Fruit fly (Drosophila melanogaster) whole organism, embryonic: ENCODE measurements around the gene KFase.

Experiments
- BtbVII ChIP-seq: fragments of 200-800 bp; sonication (Bioruptor generic); optimal IDR thresholded peaks from 3 replicates; lab custom pipeline; 2017; ENCODE audit warnings: missing biosample characterization, mild to moderate bottlenecking, missing genetic modification characterization
- CG10274 ChIP-seq: fragments of 200-800 bp; sonication (Bioruptor generic); optimal IDR thresholded peaks from 3 replicates; lab custom pipeline; 2017; ENCODE audit warnings: missing biosample characterization, mild to moderate bottlenecking, missing genetic modification characterization
- CG10565 ChIP-seq: fragments of 200-800 bp; sonication (Bioruptor generic); optimal IDR thresholded peaks from 3 replicates; lab custom pipeline; 2016; ENCODE audit warnings: missing biosample characterization, mild to moderate bottlenecking, missing genetic modification characterization
- CG12391 ChIP-seq: fragments of 200-800 bp; sonication (Bioruptor generic); optimal IDR thresholded peaks from 3 replicates; lab custom pipeline; 2018; ENCODE audit warnings: missing biosample characterization, mild to moderate bottlenecking, missing genetic modification characterization, moderate library complexity
- CG12769 ChIP-seq: fragments of 200-800 bp; sonication (Bioruptor generic); optimal IDR thresholded peaks from 2 replicates; lab custom pipeline; 2019; ENCODE audit warnings: missing biosample characterization, mild to moderate bottlenecking, missing genetic modification characterization, moderate library complexity
- CG13123 ChIP-seq: fragments of 200-800 bp; sonication (Bioruptor generic); optimal IDR thresholded peaks from 2 replicates; lab custom pipeline; 2016; ENCODE audit warnings: missing biosample characterization, missing genetic modification characterization
- CG1602 ChIP-seq: fragments of 200-800 bp; sonication (Bioruptor generic); optimal IDR thresholded peaks from 3 replicates; lab custom pipeline; 2016; ENCODE audit warnings: missing biosample characterization, missing genetic modification characterization
- CG16779 ChIP-seq: fragments of 200-800 bp; sonication (Bioruptor generic); IDR thresholded peaks from 2 replicates; pipeline ENCODE4 v1.3.6; 2022; ENCODE audit warnings: missing biosample characterization, missing genetic modification characterization
- CG2678 ChIP-seq: fragments of 200-800 bp; sonication (Bioruptor generic); optimal IDR thresholded peaks from 3 replicates; lab custom pipeline; 2019; ENCODE audit warnings: missing biosample characterization, mild to moderate bottlenecking, missing genetic modification characterization, moderate library complexity
- CG32532 ChIP-seq: fragments of 200-800 bp; sonication (Bioruptor generic); IDR thresholded peaks from 2 replicates; pipeline ENCODE4 v1.3.6; 2022; ENCODE audit warnings: missing biosample characterization, missing genetic modification characterization
- CG3838 ChIP-seq: fragments of 200-800 bp; sonication (Bioruptor generic); optimal IDR thresholded peaks from 3 replicates; lab custom pipeline; 2016; ENCODE audit warnings: missing biosample characterization, missing genetic modification characterization
- CG6689 ChIP-seq: fragments of 200-800 bp; sonication (Bioruptor generic); IDR thresholded peaks from 2 replicates; pipeline ENCODE4 v1.3.6; 2022; ENCODE audit warnings: missing biosample characterization, missing genetic modification characterization
- CG7357 ChIP-seq: fragments of 200-800 bp; sonication (Bioruptor generic); IDR thresholded peaks from 3 replicates; pipeline ENCODE4 v1.3.6; 2022; ENCODE audit warnings: missing biosample characterization, missing genetic modification characterization
- CG7372 ChIP-seq: fragments of 200-800 bp; sonication (Bioruptor generic); IDR thresholded peaks from 2 replicates; pipeline ENCODE4 v1.3.6; 2022; ENCODE audit warnings: missing biosample characterization, missing genetic modification characterization
- CG7987 ChIP-seq: fragments of 200-800 bp; sonication (Bioruptor generic); optimal IDR thresholded peaks from 2 replicates; lab custom pipeline; 2018; ENCODE audit warnings: missing biosample characterization, mild to moderate bottlenecking, missing genetic modification characterization, moderate library complexity
- CG8359 ChIP-seq: fragments of 200-800 bp; sonication (Bioruptor generic); optimal IDR thresholded peaks from 2 replicates; lab custom pipeline; 2017; ENCODE audit warnings: missing biosample characterization, mild to moderate bottlenecking, missing genetic modification characterization, borderline replicate concordance
- CG8765 ChIP-seq: fragments of 200-800 bp; sonication (Bioruptor generic); IDR thresholded peaks from 2 replicates; pipeline ENCODE4 v1.3.6; 2022; ENCODE audit warnings: missing biosample characterization, missing genetic modification characterization
- CG8924 ChIP-seq: fragments of 200-800 bp; optimal IDR thresholded peaks from 3 replicates; lab custom pipeline; 2019; ENCODE audit warnings: missing biosample characterization, mild to moderate bottlenecking, missing genetic modification characterization, moderate library complexity
- CG9609 ChIP-seq: fragments of 200-800 bp; sonication (Bioruptor generic); optimal IDR thresholded peaks from 3 replicates; lab custom pipeline; 2016; ENCODE audit warnings: missing biosample characterization, missing genetic modification characterization
- CoRest ChIP-seq: fragments of 200-800 bp; sonication (Bioruptor generic); optimal IDR thresholded peaks from 3 replicates; lab custom pipeline; 2018; ENCODE audit warnings: missing biosample characterization, mild to moderate bottlenecking, missing genetic modification characterization, moderate library complexity
- Dbx ChIP-seq: fragments of 200-800 bp; sonication (Bioruptor generic); IDR thresholded peaks from 3 replicates; pipeline ENCODE4 v1.3.6; 2022; ENCODE audit warnings: missing biosample characterization, missing genetic modification characterization
- ERR ChIP-seq: fragments of 200-800 bp; sonication (Bioruptor generic); optimal IDR thresholded peaks from 2 replicates; lab custom pipeline; 2016; ENCODE audit warnings: missing biosample characterization, missing genetic modification characterization
- H2.0 ChIP-seq: fragments of 200-800 bp; sonication (Bioruptor generic); IDR thresholded peaks from 2 replicates; pipeline ENCODE4 v1.3.6; 2022; ENCODE audit warnings: missing biosample characterization, missing genetic modification characterization
- Hr78 ChIP-seq, 2 experiments: fragments of 200-800 bp in 1 of 2; fragments of >200 bp in 1 of 2; sonication (Bioruptor generic) in 1 of 2; optimal IDR thresholded peaks; 2 replicates each; lab custom pipeline; 2017 to 2019; ENCODE audit warnings: missing biosample characterization in 2 of 2, missing genetic modification characterization in 2 of 2, mild to moderate bottlenecking in 1 of 2, moderate library complexity in 1 of 2
- Kr ChIP-seq: fragments of 200-800 bp; sonication (Bioruptor generic); optimal IDR thresholded peaks from 2 replicates; lab custom pipeline; 2017; ENCODE audit warnings: missing biosample characterization, mild to moderate bottlenecking, missing genetic modification characterization
- Lim3 ChIP-seq: fragments of 200-800 bp; sonication (Bioruptor generic); IDR thresholded peaks from 2 replicates; pipeline ENCODE4 v1.3.6; 2022; ENCODE audit warnings: missing biosample characterization, missing genetic modification characterization
- Stat92E ChIP-seq, 3 experiments: fragments of >200 bp in 2 of 3; fragments of 200-800 bp in 1 of 3; sonication (Bioruptor generic) in 1 of 3; optimal IDR thresholded peaks; 2 replicates each; lab custom pipeline; 2017 to 2019; ENCODE audit warnings: missing biosample characterization in 3 of 3, missing genetic modification characterization in 3 of 3, mild to moderate bottlenecking in 1 of 3, moderate library complexity in 1 of 3
- YL-1 ChIP-seq: fragments of 200-800 bp; sonication (Bioruptor generic); optimal IDR thresholded peaks from 3 replicates; lab custom pipeline; 2017; ENCODE audit warnings: missing biosample characterization, mild to moderate bottlenecking, missing genetic modification characterization
- ap ChIP-seq: fragments of 200-800 bp; sonication (Bioruptor generic); IDR thresholded peaks from 2 replicates; pipeline ENCODE4 v1.3.6; 2022; ENCODE audit warnings: missing biosample characterization, missing genetic modification characterization
- bcd ChIP-seq: fragments of 200-800 bp; sonication (Bioruptor generic); optimal IDR thresholded peaks from 2 replicates; lab custom pipeline; 2017; ENCODE audit warnings: missing biosample characterization, mild to moderate bottlenecking, missing genetic modification characterization
- br ChIP-seq: fragments of >200 bp; optimal IDR thresholded peaks from 2 replicates; lab custom pipeline; 2017
- chinmo ChIP-seq: fragments of 200-800 bp; sonication (Bioruptor generic); IDR thresholded peaks from 4 replicates; pipeline ENCODE4 v1.3.6; 2022; ENCODE audit warnings: missing biosample characterization, missing genetic modification characterization; ENCODE audit not compliant: partially characterized antibody
- croc ChIP-seq: fragments of 200-800 bp; sonication (Bioruptor generic); conservative IDR thresholded peaks from 3 replicates; pipeline ENCODE4 v1.3.6; 2022; ENCODE audit warnings: missing biosample characterization, missing genetic modification characterization
- dan ChIP-seq: fragments of 200-800 bp; sonication (Bioruptor generic); IDR thresholded peaks from 2 replicates; pipeline ENCODE4 v1.3.6; 2022; ENCODE audit warnings: missing biosample characterization, missing genetic modification characterization
- dmrt11E ChIP-seq: fragments of 200-800 bp; sonication (Bioruptor generic); optimal IDR thresholded peaks from 3 replicates; lab custom pipeline; 2018; ENCODE audit warnings: missing biosample characterization, mild to moderate bottlenecking, missing genetic modification characterization, moderate library complexity
- dysf ChIP-seq: fragments of 200-800 bp; sonication (Bioruptor generic); IDR thresholded peaks from 3 replicates; pipeline ENCODE4 v1.3.6; 2022; ENCODE audit warnings: missing biosample characterization, missing genetic modification characterization
- gcm ChIP-seq: fragments of 200-800 bp; sonication (Bioruptor generic); optimal IDR thresholded peaks from 2 replicates; lab custom pipeline; 2019; ENCODE audit warnings: missing biosample characterization, mild to moderate bottlenecking, missing genetic modification characterization, moderate library complexity
- gcm2 ChIP-seq: fragments of 200-800 bp; sonication (Bioruptor generic); optimal IDR thresholded peaks from 2 replicates; lab custom pipeline; 2016; ENCODE audit warnings: missing biosample characterization, missing genetic modification characterization
- kah ChIP-seq: fragments of 200-800 bp; sonication (Bioruptor generic); optimal IDR thresholded peaks from 2 replicates; lab custom pipeline; 2018; ENCODE audit warnings: missing biosample characterization, mild to moderate bottlenecking, missing genetic modification characterization
- lilli ChIP-seq: fragments of 200-800 bp; sonication (Bioruptor generic); optimal IDR thresholded peaks from 3 replicates; lab custom pipeline; 2016; ENCODE audit warnings: missing biosample characterization, missing genetic modification characterization
- lmd ChIP-seq: fragments of 200-800 bp; sonication (Bioruptor generic); IDR thresholded peaks from 2 replicates; pipeline ENCODE4 v1.3.6; 2022; ENCODE audit warnings: missing biosample characterization, missing genetic modification characterization
- luna ChIP-seq: fragments of 200-800 bp; sonication (Bioruptor generic); optimal IDR thresholded peaks from 2 replicates; lab custom pipeline; 2016; ENCODE audit warnings: missing biosample characterization, missing genetic modification characterization
- p53 ChIP-seq: fragments of 200-800 bp; sonication (Bioruptor generic); optimal IDR thresholded peaks from 2 replicates; lab custom pipeline; 2016; ENCODE audit warnings: missing biosample characterization, missing genetic modification characterization
- pros ChIP-seq: fragments of 200-800 bp; sonication (Bioruptor generic); optimal IDR thresholded peaks from 3 replicates; lab custom pipeline; 2019; ENCODE audit warnings: missing biosample characterization, mild to moderate bottlenecking, missing genetic modification characterization, moderate library complexity
- sc ChIP-seq, 3 experiments: fragments of >200 bp in 2 of 3; fragments of 200-800 bp in 1 of 3; sonication (Bioruptor generic) in 1 of 3; optimal IDR thresholded peaks; 2 replicates in 2 of 3; 3 replicates in 1 of 3; lab custom pipeline; 2017; ENCODE audit warnings: mild to moderate bottlenecking in 1 of 3, missing biosample characterization in 1 of 3, missing genetic modification characterization in 1 of 3, missing genetic modification reagents in 1 of 3
- tap ChIP-seq: fragments of 200-800 bp; optimal IDR thresholded peaks from 3 replicates; lab custom pipeline; 2019; ENCODE audit warnings: missing biosample characterization, mild to moderate bottlenecking, missing genetic modification characterization, moderate library complexity
- tll ChIP-seq, 2 experiments: fragments of 200-800 bp in 1 of 2; fragments of >200 bp in 1 of 2; sonication (Bioruptor generic) in 1 of 2; optimal IDR thresholded peaks; 2 replicates each; lab custom pipeline; 2017 to 2019; ENCODE audit warnings: missing biosample characterization in 2 of 2, missing genetic modification characterization in 2 of 2, mild to moderate bottlenecking in 1 of 2, moderate library complexity in 1 of 2
- toy ChIP-seq: fragments of 200-800 bp; sonication (Bioruptor generic); IDR thresholded peaks from 2 replicates; pipeline ENCODE4 v1.3.6; 2022; ENCODE audit warnings: missing biosample characterization, missing genetic modification characterization

The KFase gene

dm6 chr2L:6480212-6480994, 8.2 kb downstream of the KFase start, which contains the start of the genes Sec61alpha and Daxx (continued):
- TF ChIP-seq tap (tag; lab: Kevin White, UChicago) (peak; percentile 33), CG2678 (tag; lab: Kevin White, UChicago) (peak; percentile 87), toy (peak; percentile 61; the same call in 1 of the 2 replicates), H2.0 (GFP tag; lab: Robert Waterston, UW) (peak; percentile 84), CG8359 (GFP tag; lab: Kevin White, UChicago) (peak; percentile 10), br (lab: Kevin White, UChicago) (no peak), ERR (peak; percentile 69), CG8924 (tag; lab: Kevin White, UChicago) (peak; percentile 76), bcd (GFP tag; lab: Kevin White, UChicago) (peak; percentile 79), chinmo (peak; percentile 99), CG7372 (GFP tag; lab: Robert Waterston, UW) (peak; percentile 86), CG10274 (GFP tag; lab: Kevin White, UChicago) (peak; percentile 59), CG7357 (GFP tag; lab: Robert Waterston, UW) (peak; percentile 67; the same call in 2 of the 3 replicates), dmrt11E (peak; percentile 74), Hr78 (GFP tag; optimal IDR thresholded peaks at IDR 0.05; lab: Kevin White, UChicago) (peak in 1 of 2 experiments; percentile 38), gcm2 (GFP tag; lab: Kevin White, UChicago) (peak; percentile 43), pros (GFP tag; lab: Kevin White, UChicago) (no peak), CG3838 (GFP tag; lab: Kevin White, UChicago) (peak; percentile 67), CG13123 (GFP tag; lab: Kevin White, UChicago) (peak; percentile 80), lilli (GFP tag; lab: Kevin White, UChicago) (peak; percentile 94), croc (GFP tag; lab: Robert Waterston, UW) (peak; percentile 64; the same call in 2 of the 3 replicates), Kr (GFP tag; lab: Kevin White, UChicago) (no peak), CG7987 (GFP tag; lab: Kevin White, UChicago) (peak; percentile 14), CG16779 (GFP tag; lab: Robert Waterston, UW) (peak; percentile 81), dysf (GFP tag; lab: Robert Waterston, UW) (peak; percentile 88), Lim3 (no peak), kah (GFP tag; lab: Kevin White, UChicago) (peak; percentile 37), CG1602 (GFP tag; lab: Kevin White, UChicago) (peak; percentile 85), Dbx (GFP tag; lab: Robert Waterston, UW) (peak; percentile 94), ap (GFP tag; lab: Robert Waterston, UW) (peak; percentile 57; the same call in 1 of the 2 replicates), tll (GFP tag; optimal IDR thresholded peaks at IDR 0.05; lab: Kevin White, UChicago) (peak; percentile 4 to 69), CoRest (tag; lab: Kevin White, UChicago) (peak; percentile 85), CG8765 (peak; percentile 71), dan (GFP tag; lab: Robert Waterston, UW) (no peak), YL-1 (GFP tag; lab: Kevin White, UChicago) (peak; percentile 9), sc (optimal IDR thresholded peaks at IDR 0.05; lab: Kevin White, UChicago) (no peak), sc (GFP tag; optimal IDR thresholded peaks at IDR 0.05; lab: Kevin White, UChicago) (peak; percentile 57), lmd (GFP tag; lab: Robert Waterston, UW) (peak; percentile 87), luna (GFP tag; lab: Kevin White, UChicago) (peak; percentile 90), CG9609 (GFP tag; lab: Kevin White, UChicago) (peak; percentile 89), Stat92E (GFP tag; optimal IDR thresholded peaks at IDR 0.05; lab: Kevin White, UChicago) (no peak), gcm (peak; percentile 65), CG12769 (tag; lab: Kevin White, UChicago) (peak; percentile 56), CG12391 (tag; lab: Kevin White, UChicago) (peak; percentile 87), BtbVII (peak; percentile 25), CG10565 (GFP tag; lab: Kevin White, UChicago) (peak; percentile 31), CG32532 (GFP tag; lab: Robert Waterston, UW) (peak; percentile 92), CG6689 (GFP tag; lab: Robert Waterston, UW) (peak; percentile 82), p53 (GFP tag; lab: Kevin White, UChicago) (peak; percentile 84)
